Worm (Caenorhabditis elegans) whole organism, mixed stage, embryonic: ENCODE results near the gene chtb-3.

Experiments
- M03D4.4 ChIP-seq: sonication (generic microtip); optimal IDR thresholded peaks from 2 replicates; lab custom pipeline; 2017; ENCODE audit warnings: mild to moderate bottlenecking, missing genetic modification characterization, missing compliant biosample characterization
- bed-3 ChIP-seq: fragments of 200-800 bp; sonication (Bioruptor generic); optimal IDR thresholded peaks from 3 replicates; lab custom pipeline; 2018; ENCODE audit warnings: mild to moderate bottlenecking, missing genetic modification characterization, moderate library complexity, missing compliant biosample characterization
- blmp-1 ChIP-seq: fragments of 150-350 bp; optimal IDR thresholded peaks from 2 replicates; lab custom pipeline; 2014; ENCODE audit warnings: missing biosample characterization, missing genetic modification characterization
- ceh-39 ChIP-seq: fragments of 150-350 bp; optimal IDR thresholded peaks from 2 replicates; lab custom pipeline; 2014; ENCODE audit warnings: missing biosample characterization, missing genetic modification characterization
- ceh-43 ChIP-seq: fragments of 200-800 bp; sonication (Bioruptor generic); optimal IDR thresholded peaks from 2 replicates; lab custom pipeline; 2018; ENCODE audit warnings: mild to moderate bottlenecking, missing genetic modification characterization, moderate library complexity, missing compliant biosample characterization
- ceh-83 ChIP-seq: fragments of 200-800 bp; sonication (Bioruptor generic); optimal IDR thresholded peaks from 2 replicates; lab custom pipeline; 2018; ENCODE audit warnings: mild to moderate bottlenecking, missing genetic modification characterization, missing compliant biosample characterization
- ces-1 ChIP-seq: fragments of 150-350 bp; optimal IDR thresholded peaks from 2 replicates; lab custom pipeline; 2014; ENCODE audit warnings: missing biosample characterization, missing genetic modification reagents, missing genetic modification characterization
- drap-1 ChIP-seq: fragments of 200-800 bp; sonication (Bioruptor generic); optimal IDR thresholded peaks from 3 replicates; lab custom pipeline; 2018; ENCODE audit warnings: mild to moderate bottlenecking, missing genetic modification characterization, missing compliant biosample characterization
- elt-3 ChIP-seq: fragments of 150-350 bp; optimal IDR thresholded peaks from 2 replicates; lab custom pipeline; 2014; ENCODE audit warnings: missing biosample characterization, missing genetic modification characterization
- flh-1 ChIP-seq: fragments of 200-800 bp; sonication (Bioruptor generic); optimal IDR thresholded peaks from 2 replicates; lab custom pipeline; 2018; ENCODE audit warnings: mild to moderate bottlenecking, missing genetic modification characterization, moderate library complexity, missing compliant biosample characterization
- ham-2 ChIP-seq: fragments of 200-800 bp; sonication (Bioruptor generic); optimal IDR thresholded peaks from 2 replicates; lab custom pipeline; 2018; ENCODE audit warnings: mild to moderate bottlenecking, missing genetic modification characterization, missing compliant biosample characterization
- hlh-1 ChIP-seq: fragments of 150-350 bp; optimal IDR thresholded peaks from 2 replicates; lab custom pipeline; 2014; ENCODE audit warnings: missing biosample characterization, missing genetic modification reagents, missing genetic modification characterization
- lin-13 ChIP-seq: fragments of 150-350 bp; optimal IDR thresholded peaks from 2 replicates; lab custom pipeline; 2014; ENCODE audit warnings: missing biosample characterization, missing genetic modification characterization
- lin-32 ChIP-seq: fragments of 200-800 bp; sonication (Bioruptor generic); optimal IDR thresholded peaks from 2 replicates; lab custom pipeline; 2018; ENCODE audit warnings: mild to moderate bottlenecking, missing genetic modification characterization, missing compliant biosample characterization
- mab-5 ChIP-seq: fragments of 150-350 bp; optimal IDR thresholded peaks from 2 replicates; lab custom pipeline; 2014; ENCODE audit warnings: missing biosample characterization, missing genetic modification characterization
- mep-1 ChIP-seq: fragments of 150-350 bp; optimal IDR thresholded peaks from 2 replicates; lab custom pipeline; 2017; ENCODE audit warnings: missing biosample characterization, missing genetic modification reagents, missing genetic modification characterization, inconsistent platforms
- mls-2 ChIP-seq: sonication (generic microtip); optimal IDR thresholded peaks from 2 replicates; lab custom pipeline; 2016; ENCODE audit warnings: mild to moderate bottlenecking, missing genetic modification characterization, moderate library complexity, missing compliant biosample characterization
- nhr-12 ChIP-seq: fragments of 150-350 bp; optimal IDR thresholded peaks from 2 replicates; lab custom pipeline; 2014; ENCODE audit warnings: missing biosample characterization, missing genetic modification characterization
- nhr-2 ChIP-seq: fragments of 150-350 bp; optimal IDR thresholded peaks from 2 replicates; lab custom pipeline; 2014; ENCODE audit warnings: missing biosample characterization, missing genetic modification characterization
- nhr-237 ChIP-seq: fragments of 150-350 bp; optimal IDR thresholded peaks from 2 replicates; lab custom pipeline; 2014; ENCODE audit warnings: missing biosample characterization, missing genetic modification characterization
- nhr-28 ChIP-seq: fragments of 150-350 bp; optimal IDR thresholded peaks from 2 replicates; lab custom pipeline; 2014; ENCODE audit warnings: missing biosample characterization, missing genetic modification characterization
- nhr-76 ChIP-seq: sonication (generic microtip); optimal IDR thresholded peaks from 2 replicates; lab custom pipeline; 2017; ENCODE audit warnings: missing biosample characterization, missing genetic modification characterization
- pha-4 ChIP-seq: fragments of 150-350 bp; optimal IDR thresholded peaks from 2 replicates; lab custom pipeline; 2018; ENCODE audit warnings: missing biosample characterization, missing genetic modification reagents, missing genetic modification characterization
- sem-2 ChIP-seq: fragments of 200-800 bp; sonication (Bioruptor generic); optimal IDR thresholded peaks from 2 replicates; lab custom pipeline; 2018; ENCODE audit warnings: mild to moderate bottlenecking, missing genetic modification characterization, missing compliant biosample characterization
- snpc-4 ChIP-seq: fragments of 150-350 bp; optimal IDR thresholded peaks from 2 replicates; lab custom pipeline; 2014; ENCODE audit warnings: missing biosample characterization, missing genetic modification characterization
- sptf-1 ChIP-seq: sonication (generic microtip); optimal IDR thresholded peaks from 2 replicates; lab custom pipeline; 2017; ENCODE audit warnings: mild to moderate bottlenecking, missing genetic modification characterization, moderate library complexity, missing compliant biosample characterization
- tbx-8 ChIP-seq: fragments of 200-800 bp; sonication (Bioruptor generic); optimal IDR thresholded peaks from 2 replicates; lab custom pipeline; 2018; ENCODE audit warnings: mild to moderate bottlenecking, missing genetic modification characterization, moderate library complexity, missing compliant biosample characterization
- unc-120 ChIP-seq: sonication (generic microtip); optimal IDR thresholded peaks from 2 replicates; lab custom pipeline; 2017; ENCODE audit warnings: missing genetic modification characterization, missing compliant biosample characterization; ENCODE audit not compliant: poor library complexity, severe bottlenecking
- unc-39 ChIP-seq: fragments of 150-350 bp; optimal IDR thresholded peaks from 2 replicates; lab custom pipeline; 2014; ENCODE audit warnings: missing biosample characterization, missing genetic modification characterization
- unc-62 ChIP-seq: fragments of 150-350 bp; optimal IDR thresholded peaks from 2 replicates; lab custom pipeline; 2014; ENCODE audit warnings: missing biosample characterization, missing genetic modification reagents, missing genetic modification characterization
- ztf-11 ChIP-seq: fragments of 150-350 bp; optimal IDR thresholded peaks from 2 replicates; lab custom pipeline; 2014; ENCODE audit warnings: missing biosample characterization, missing genetic modification characterization

Gene chtb-3

DNA sequence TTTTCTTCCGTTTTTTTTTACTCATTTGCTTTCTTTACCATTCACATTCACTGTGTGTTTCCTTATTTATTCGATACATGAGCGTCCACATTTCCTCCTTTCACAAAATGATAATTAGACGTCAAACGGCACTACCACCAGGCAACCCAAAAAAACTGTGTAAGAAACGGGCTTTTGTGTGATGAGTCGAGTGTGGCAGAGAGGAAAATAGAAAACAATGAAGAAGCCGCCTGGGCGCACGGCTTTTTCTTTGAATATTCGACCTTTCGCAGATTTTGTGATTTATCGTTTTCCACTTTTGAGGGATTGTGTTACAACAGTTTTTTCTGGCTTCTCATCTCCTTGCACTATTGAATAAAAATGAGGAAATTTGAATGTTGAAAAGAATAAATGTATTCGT, 41.1 kb downstream of the chtb-3 start:
- no peak for TF ChIP-seq unc-62 (GFP tag; lab: Kevin White, UChicago)
- no peak for TF ChIP-seq tbx-8 (GFP tag; lab: Kevin White, UChicago)
- TF ChIP-seq ceh-39 (tag; lab: Kevin White, UChicago): no peak
- TF ChIP-seq hlh-1 (tag; lab: Kevin White, UChicago): no peak
- TF ChIP-seq ztf-11 (tag; lab: Kevin White, UChicago): no peak
- no peak for TF ChIP-seq mep-1 (tag; lab: Kevin White, UChicago)
- TF ChIP-seq ceh-43 (GFP tag; lab: Kevin White, UChicago): no peak
- no peak for TF ChIP-seq unc-39 (tag; lab: Kevin White, UChicago)
- no peak for TF ChIP-seq elt-3 (tag; lab: Kevin White, UChicago)
- TF ChIP-seq flh-1 (GFP tag; lab: Kevin White, UChicago): no peak
- TF ChIP-seq nhr-2 (tag; lab: Kevin White, UChicago): no peak
- TF ChIP-seq mab-5 (tag; lab: Kevin White, UChicago): no peak
- no peak for TF ChIP-seq pha-4 (tag; lab: Kevin White, UChicago)
- TF ChIP-seq ces-1 (GFP tag; lab: Kevin White, UChicago): no peak
- TF ChIP-seq ham-2 (GFP tag; lab: Kevin White, UChicago): no peak
- no peak for TF ChIP-seq drap-1 (GFP tag; lab: Kevin White, UChicago)
- no peak for TF ChIP-seq bed-3 (GFP tag; lab: Kevin White, UChicago)
- TF ChIP-seq, all 35 proteins: peak for 0

DNA sequence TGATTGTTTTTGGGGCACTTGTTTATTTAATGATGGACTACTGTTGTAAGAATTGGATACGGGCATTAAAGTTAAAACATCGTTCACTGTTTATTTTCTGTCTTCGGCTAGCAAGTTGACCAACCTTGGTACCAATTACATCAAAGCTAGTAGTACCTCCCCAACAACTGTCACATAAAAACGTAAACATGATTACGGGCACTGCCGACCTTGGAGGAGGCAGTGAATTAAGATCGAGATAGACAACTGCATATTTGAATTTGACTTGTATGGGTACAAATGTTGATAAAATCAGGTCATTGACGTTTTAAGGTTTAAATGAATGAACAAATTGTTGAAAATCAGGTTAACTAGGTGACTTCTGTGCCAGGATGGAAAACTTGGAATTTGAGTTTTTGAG, 42.2 kb downstream of the chtb-3 start:
- TF ChIP-seq nhr-237 (tag; lab: Kevin White, UChicago) (no peak), ceh-83 (GFP tag; lab: Kevin White, UChicago) (no peak), blmp-1 (tag; lab: Kevin White, UChicago) (no peak), drap-1 (GFP tag; lab: Kevin White, UChicago) (no peak), ceh-43 (GFP tag; lab: Kevin White, UChicago) (no peak), ces-1 (GFP tag; lab: Kevin White, UChicago) (no peak), unc-62 (GFP tag; lab: Kevin White, UChicago) (no peak), mep-1 (tag; lab: Kevin White, UChicago) (no peak), nhr-12 (tag; lab: Kevin White, UChicago) (no peak), lin-13 (tag; lab: Kevin White, UChicago) (no peak), sem-2 (GFP tag; lab: Kevin White, UChicago) (no peak), mab-5 (tag; lab: Kevin White, UChicago) (no peak), nhr-2 (tag; lab: Kevin White, UChicago) (no peak), bed-3 (GFP tag; lab: Kevin White, UChicago) (no peak), tbx-8 (GFP tag; lab: Kevin White, UChicago) (no peak), mls-2 (tag; lab: Kevin White, UChicago) (no peak), ham-2 (GFP tag; lab: Kevin White, UChicago) (no peak), snpc-4 (tag; lab: Kevin White, UChicago) (no peak), unc-120 (tag; lab: Kevin White, UChicago) (no peak), nhr-28 (tag; lab: Kevin White, UChicago) (no peak)

DNA sequence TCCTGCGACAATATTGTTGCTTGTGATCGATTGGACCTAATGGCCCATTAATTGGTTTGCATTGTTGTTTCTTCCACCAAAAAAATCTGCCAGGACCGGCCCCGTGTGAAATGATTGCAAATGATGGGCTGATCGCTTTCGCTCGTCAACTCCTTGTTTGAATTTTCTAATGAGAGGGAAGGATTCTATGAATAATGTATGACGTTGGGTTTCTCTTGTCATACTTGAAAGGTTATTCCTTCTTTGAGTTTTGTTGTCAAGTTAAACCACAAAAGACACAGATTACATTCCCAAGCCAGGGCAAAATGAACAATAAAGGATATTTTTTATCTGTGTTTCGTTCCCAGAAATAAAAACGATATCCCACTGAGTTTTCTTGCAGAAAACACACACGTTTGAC, 42.7 kb downstream of the chtb-3 start:
- TF ChIP-seq ceh-43 (GFP tag; lab: Kevin White, UChicago): no peak
- no peak for TF ChIP-seq M03D4.4 (tag; lab: Kevin White, UChicago)
- no peak for TF ChIP-seq nhr-76 (tag; lab: Kevin White, UChicago)
- TF ChIP-seq sptf-1 (tag; lab: Kevin White, UChicago): no peak
- no peak for TF ChIP-seq lin-13 (tag; lab: Kevin White, UChicago)
- no peak for TF ChIP-seq ces-1 (GFP tag; lab: Kevin White, UChicago)
- TF ChIP-seq mab-5 (tag; lab: Kevin White, UChicago): no peak
- no peak for TF ChIP-seq ceh-39 (tag; lab: Kevin White, UChicago)

DNA sequence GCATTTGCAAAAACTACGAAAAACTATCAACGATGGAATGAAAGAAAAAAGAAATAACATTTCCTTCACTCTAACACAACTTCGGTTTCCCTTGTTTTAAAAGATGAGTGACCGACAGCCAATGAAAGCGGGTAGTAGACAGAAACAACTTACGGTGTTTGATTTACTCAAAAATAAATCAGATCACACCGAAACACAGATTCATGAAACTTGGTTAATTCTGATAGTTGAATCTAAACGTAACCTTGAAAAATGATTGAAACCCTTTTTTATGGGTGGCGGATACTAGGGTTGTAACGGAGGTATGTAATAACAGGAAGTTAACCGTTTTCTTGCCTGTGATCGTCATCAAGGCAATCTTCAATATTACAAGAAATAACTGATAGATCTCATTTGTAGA, 44.1 kb downstream of the chtb-3 start:
- TF ChIP-seq nhr-2 (tag; lab: Kevin White, UChicago) (no peak), lin-32 (no peak), blmp-1 (tag; lab: Kevin White, UChicago) (no peak)

DNA sequence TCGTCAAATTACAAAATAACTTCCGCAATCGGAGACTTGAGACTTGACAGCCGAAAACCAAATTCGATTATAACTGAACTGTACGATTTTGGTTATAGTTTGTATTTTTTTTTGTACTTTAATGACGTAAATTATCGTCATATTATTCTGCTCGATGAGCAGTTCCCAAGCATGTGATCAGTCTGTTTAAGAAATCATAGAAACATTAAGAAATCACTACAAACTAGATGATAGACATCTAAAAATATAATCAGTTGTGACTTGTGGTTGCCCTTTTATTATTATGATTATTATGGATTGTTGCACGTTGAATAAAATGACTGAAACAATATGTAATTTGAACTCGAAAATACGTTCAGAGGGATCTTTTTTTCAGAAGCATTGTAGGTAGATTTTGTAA, 45.2 kb downstream of the chtb-3 start:
- TF ChIP-seq ceh-39 (tag; lab: Kevin White, UChicago) (no peak), ham-2 (GFP tag; lab: Kevin White, UChicago) (no peak), mep-1 (tag; lab: Kevin White, UChicago) (no peak)
